Fruit fly (Drosophila melanogaster) Kc167 (cell line): ENCODE results near the gene CG6356.

ENCODE experiments used
- Myc ChIP-seq: fragments of >200 bp; optimal IDR thresholded peaks from 2 replicates; lab custom pipeline; 2017; ENCODE audit warnings: missing external identifiers
- Sin3A ChIP-seq: fragments of >200 bp; optimal IDR thresholded peaks from 2 replicates; lab custom pipeline; 2018; ENCODE audit warnings: missing external identifiers
- h ChIP-seq: fragments of >200 bp; optimal IDR thresholded peaks from 3 replicates; lab custom pipeline; 2018; ENCODE audit warnings: missing external identifiers
- insv ChIP-seq: fragments of >200 bp; optimal IDR thresholded peaks from 3 replicates; lab custom pipeline; 2018; ENCODE audit warnings: missing external identifiers
- psq ChIP-seq: fragments of >200 bp; optimal IDR thresholded peaks from 2 replicates; lab custom pipeline; 2017; ENCODE audit warnings: missing external identifiers
- ttk ChIP-seq: sonication (Bioruptor generic); optimal IDR thresholded peaks from 2 replicates; lab custom pipeline; 2017; ENCODE audit warnings: missing external identifiers

The CG6356 gene

dm6 chr3R:24264414-24265363 is 19.1 kb upstream of the CG6356 start:
- no peak for TF ChIP-seq Sin3A
- TF ChIP-seq h (lab: Kevin White, UChicago), result no peak
- no peak for TF ChIP-seq ttk (lab: Kevin White, UChicago)
- no peak for TF ChIP-seq insv (lab: Kevin White, UChicago)
- no peak for TF ChIP-seq Myc (lab: Kevin White, UChicago)
- no peak for TF ChIP-seq psq (lab: Kevin White, UChicago)

- TF ChIP-seq h (lab: Kevin White, UChicago), result no peak
These were observed 16.8 kb upstream of the CG6356 start for dm6 chr3R:24266786-24267579.

dm6 chr3R:24267580-24268202 is 16.1 kb upstream of the CG6356 start:
- TF ChIP-seq psq (lab: Kevin White, UChicago) (no peak), insv (lab: Kevin White, UChicago) (no peak), Myc (lab: Kevin White, UChicago) (no peak), Sin3A (no peak), ttk (lab: Kevin White, UChicago) (no peak)

- TF ChIP-seq ttk (lab: Kevin White, UChicago), result no peak
- no peak for TF ChIP-seq psq (lab: Kevin White, UChicago)
- no peak for TF ChIP-seq insv (lab: Kevin White, UChicago)
These were observed 15.5 kb upstream of the CG6356 start for dm6 chr3R:24268293-24268692.

dm6 chr3R:24270034-24270433 is 13.7 kb upstream of the CG6356 start:
- TF ChIP-seq psq (lab: Kevin White, UChicago) (no peak), insv (lab: Kevin White, UChicago) (no peak), Sin3A (no peak)

dm6 chr3R:24270578-24270977 is 13.2 kb upstream of the CG6356 start:
- TF ChIP-seq psq (lab: Kevin White, UChicago) (no peak), h (lab: Kevin White, UChicago) (no peak), ttk (lab: Kevin White, UChicago) (no peak), Sin3A (no peak), Myc (lab: Kevin White, UChicago) (no peak), insv (lab: Kevin White, UChicago) (no peak)

- TF ChIP-seq insv (lab: Kevin White, UChicago) (no peak), Myc (lab: Kevin White, UChicago) (no peak)
These were observed 12.7 kb upstream of the CG6356 start, which contains the start of gene jar for dm6 chr3R:24271071-24271470. jar (minus strand) TSS chr3R:24271233.

dm6 chr3R:24272232-24272631 is 11.5 kb upstream of the CG6356 start:
- TF ChIP-seq psq (lab: Kevin White, UChicago) (no peak), Sin3A (no peak), Myc (lab: Kevin White, UChicago) (no peak), ttk (lab: Kevin White, UChicago) (no peak), h (lab: Kevin White, UChicago) (no peak), insv (lab: Kevin White, UChicago) (no peak)

- TF ChIP-seq h (lab: Kevin White, UChicago) (no peak), psq (lab: Kevin White, UChicago) (no peak), Myc (lab: Kevin White, UChicago) (no peak), insv (lab: Kevin White, UChicago) (no peak), ttk (lab: Kevin White, UChicago) (no peak), Sin3A (no peak)
These were observed 10.9 kb upstream of the CG6356 start, which contains the start of gene Orct2 for dm6 chr3R:24272775-24273290. Orct2 (plus strand) TSS chr3R:24273029.

- TF ChIP-seq ttk (lab: Kevin White, UChicago) (peak; percentile 99), psq (lab: Kevin White, UChicago) (no peak)
These were observed 9.5 kb upstream of the CG6356 start for dm6 chr3R:24274212-24274611.

dm6 chr3R:24275463-24275862 is 8.3 kb upstream of the CG6356 start:
- TF ChIP-seq Myc (lab: Kevin White, UChicago), result no peak
- no peak for TF ChIP-seq Sin3A
- no peak for TF ChIP-seq ttk (lab: Kevin White, UChicago)
